In the genomic region with DNA sequence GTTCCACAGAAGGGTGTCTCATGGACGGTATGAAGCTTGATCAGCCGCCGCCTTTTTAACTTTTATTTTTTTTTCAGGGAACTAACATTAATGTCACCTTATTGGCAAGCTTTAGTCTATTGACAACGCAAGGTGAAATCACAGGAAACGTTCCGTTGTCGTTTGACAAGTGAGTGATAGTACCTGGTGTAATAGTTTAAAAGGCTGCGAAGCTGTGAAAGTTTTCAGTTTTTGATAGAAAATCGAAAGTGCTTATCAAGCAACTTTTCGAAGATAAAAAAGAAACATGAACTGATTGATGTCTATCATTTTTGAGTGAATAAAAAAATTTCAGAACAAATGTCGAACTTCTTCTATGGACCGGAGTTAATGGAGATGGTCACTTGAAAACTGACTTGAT, we compare ENCODE assay signal across 3 worm cellular contexts.
TF ChIP-seq lines count a peak whose summit lies in the region.

No protein-coding gene starts in this region.

TF ChIP-seq in whole organism, L2 larva, 48 proteins besides CTCF, POLR2A, EP300 and RAD21:
- TF ChIP-seq ceh-16 (tag; optimal IDR thresholded peaks at IDR 0.05; lab: Kevin White, UChicago) (no peak), blmp-1 (tag; optimal IDR thresholded peaks at IDR 0.05; lab: Kevin White, UChicago; ENCODE audit: insufficient read depth) (peak; percentile 54)

TF ChIP-seq in whole organism, L4 larva, 104 proteins besides CTCF, POLR2A, EP300 and RAD21:
- TF ChIP-seq pqm-1 (tag; optimal IDR thresholded peaks at IDR 0.05; lab: Kevin White, UChicago), result peak; percentile 8
- no peak for TF ChIP-seq vab-7 (GFP tag; IDR thresholded peaks at IDR 0.05; lab: Robert Waterston, UW)
- TF ChIP-seq nhr-10 (tag; optimal IDR thresholded peaks at IDR 0.05; lab: Kevin White, UChicago), result no peak
- no peak for TF ChIP-seq F37D6.2 (tag; optimal IDR thresholded peaks at IDR 0.05; lab: Kevin White, UChicago)
- TF ChIP-seq aly-2 (tag; optimal IDR thresholded peaks at IDR 0.05; lab: Kevin White, UChicago), result no peak
- TF ChIP-seq F26F4.8 (GFP tag; conservative IDR thresholded peaks at IDR 0.05; lab: Robert Waterston, UW), result no peak
- TF ChIP-seq dmd-6 (GFP tag; IDR thresholded peaks at IDR 0.05; lab: Robert Waterston, UW), result peak; percentile 53; the same call in 1 of the 2 replicates
- TF ChIP-seq dve-1 (tag; optimal IDR thresholded peaks at IDR 0.05; lab: Kevin White, UChicago; ENCODE audit: insufficient read depth), result peak; percentile 30
- TF ChIP-seq ztf-11 (tag; optimal IDR thresholded peaks at IDR 0.05; lab: Kevin White, UChicago), result no peak
- no peak for TF ChIP-seq set-16 (GFP tag; IDR thresholded peaks at IDR 0.05; lab: Robert Waterston, UW)
- no peak for TF ChIP-seq ama-1 (optimal IDR thresholded peaks at IDR 0.05; lab: Kevin White, UChicago)
- peak; percentile 11 for TF ChIP-seq hlh-11 (tag; optimal IDR thresholded peaks at IDR 0.05; lab: Kevin White, UChicago)

TF ChIP-seq in whole organism, young adult, 124 proteins besides CTCF, POLR2A, EP300 and RAD21:
- TF ChIP-seq tbp1 (GFP tag; optimal IDR thresholded peaks at IDR 0.05; lab: Kevin White, UChicago), result no peak
- peak; percentile 21 for TF ChIP-seq nhr-80 (tag; optimal IDR thresholded peaks at IDR 0.05; lab: Kevin White, UChicago)
